Fruit fly (Drosophila melanogaster) whole organism, embryonic: ENCODE results near the gene Sec8.

Experiments
- ATbp ChIP-seq: fragments of 200-800 bp; sonication (Bioruptor generic); optimal IDR thresholded peaks from 2 replicates; lab custom pipeline; 2017; ENCODE audit warnings: missing biosample characterization, mild to moderate bottlenecking, missing genetic modification characterization, missing genetic modification reagents
- CG10959 ChIP-seq: fragments of 200-800 bp; sonication (Bioruptor generic); IDR thresholded peaks from 2 replicates; pipeline ENCODE4 v1.3.6; 2022; ENCODE audit warnings: missing biosample characterization, missing genetic modification characterization
- CG11398 ChIP-seq: fragments of 200-800 bp; sonication (Bioruptor generic); optimal IDR thresholded peaks from 2 replicates; lab custom pipeline; 2016; ENCODE audit warnings: missing biosample characterization, missing genetic modification characterization
- CG12744 ChIP-seq: fragments of 200-800 bp; sonication (Bioruptor generic); optimal IDR thresholded peaks from 2 replicates; lab custom pipeline; 2016; ENCODE audit warnings: missing biosample characterization, missing genetic modification characterization
- CG13424 ChIP-seq: fragments of 200-800 bp; sonication (Bioruptor generic); optimal IDR thresholded peaks from 2 replicates; lab custom pipeline; 2019; ENCODE audit warnings: missing biosample characterization, mild to moderate bottlenecking, missing genetic modification characterization, moderate library complexity
- CG15601 ChIP-seq: fragments of 200-800 bp; sonication (Bioruptor generic); optimal IDR thresholded peaks from 3 replicates; lab custom pipeline; 2019; ENCODE audit warnings: missing biosample characterization, mild to moderate bottlenecking, missing genetic modification characterization, moderate library complexity
- CG17359 ChIP-seq: fragments of 200-800 bp; sonication (Bioruptor generic); optimal IDR thresholded peaks from 3 replicates; lab custom pipeline; 2018; ENCODE audit warnings: missing biosample characterization, mild to moderate bottlenecking, missing genetic modification characterization, moderate library complexity
- CG17612 ChIP-seq: fragments of 200-800 bp; sonication (Bioruptor generic); IDR thresholded peaks from 2 replicates; pipeline ENCODE4 v1.3.6; 2022; ENCODE audit warnings: missing biosample characterization, missing genetic modification characterization
- CG30020 ChIP-seq: fragments of 200-800 bp; optimal IDR thresholded peaks from 2 replicates; lab custom pipeline; 2019; ENCODE audit warnings: missing biosample characterization, mild to moderate bottlenecking, missing genetic modification characterization, moderate library complexity
- CG30431 ChIP-seq: fragments of 200-800 bp; sonication (Bioruptor generic); optimal IDR thresholded peaks from 2 replicates; lab custom pipeline; 2017; ENCODE audit warnings: missing biosample characterization, missing genetic modification characterization
- CG32532 ChIP-seq: fragments of 200-800 bp; sonication (Bioruptor generic); IDR thresholded peaks from 2 replicates; pipeline ENCODE4 v1.3.6; 2022; ENCODE audit warnings: missing biosample characterization, missing genetic modification characterization
- CG32772 ChIP-seq: fragments of 200-800 bp; sonication (Bioruptor generic); IDR thresholded peaks from 2 replicates; pipeline ENCODE4 v1.3.6; 2022; ENCODE audit warnings: missing biosample characterization, missing genetic modification characterization
- CG3281 ChIP-seq: fragments of 200-800 bp; sonication (Bioruptor generic); optimal IDR thresholded peaks from 3 replicates; lab custom pipeline; 2017; ENCODE audit warnings: missing biosample characterization, mild to moderate bottlenecking, missing genetic modification characterization
- CG5953 ChIP-seq: fragments of 200-800 bp; sonication (Bioruptor generic); IDR thresholded peaks from 2 replicates; pipeline ENCODE4 v1.3.6; 2022; ENCODE audit warnings: missing biosample characterization, missing genetic modification characterization
- CG6254 ChIP-seq: fragments of 200-800 bp; sonication (Bioruptor generic); optimal IDR thresholded peaks from 3 replicates; lab custom pipeline; 2017; ENCODE audit warnings: mild to moderate bottlenecking, missing biosample characterization, missing genetic modification reagents, missing genetic modification characterization
- CG6272 ChIP-seq: fragments of 200-800 bp; sonication (Bioruptor generic); IDR thresholded peaks from 2 replicates; pipeline ENCODE4 v1.3.6; 2022; ENCODE audit warnings: missing biosample characterization, missing genetic modification characterization
- CG6813 ChIP-seq: fragments of 200-800 bp; sonication (Bioruptor generic); optimal IDR thresholded peaks from 2 replicates; lab custom pipeline; 2017; ENCODE audit warnings: missing biosample characterization, missing genetic modification characterization, mild to moderate bottlenecking, moderate library complexity, missing genetic modification reagents
- CG7963 ChIP-seq: fragments of 200-800 bp; sonication (Bioruptor generic); IDR thresholded peaks from 3 replicates; pipeline ENCODE4 v1.3.6; 2022; ENCODE audit warnings: missing biosample characterization, missing genetic modification characterization; ENCODE audit not compliant: partially characterized antibody
- D ChIP-seq, 2 experiments: fragments of 200-800 bp in 1 of 2; fragments of >200 bp in 1 of 2; sonication (Bioruptor generic) in 1 of 2; optimal IDR thresholded peaks; 2 replicates in 1 of 2; 3 replicates in 1 of 2; lab custom pipeline; 2017; ENCODE audit warnings: mild to moderate bottlenecking in 1 of 2, missing biosample characterization in 1 of 2, missing genetic modification characterization in 1 of 2, missing genetic modification reagents in 1 of 2
- Gsc ChIP-seq: fragments of 200-800 bp; sonication (Bioruptor generic); IDR thresholded peaks from 2 replicates; pipeline ENCODE4 v1.3.6; 2022; ENCODE audit warnings: missing biosample characterization, missing genetic modification characterization
- H15 ChIP-seq: fragments of 200-800 bp; sonication (Bioruptor generic); IDR thresholded peaks from 3 replicates; pipeline ENCODE4 v1.3.6; 2022; ENCODE audit warnings: missing biosample characterization, missing genetic modification characterization
- Kr ChIP-seq: fragments of 200-800 bp; sonication (Bioruptor generic); optimal IDR thresholded peaks from 2 replicates; lab custom pipeline; 2017; ENCODE audit warnings: missing biosample characterization, mild to moderate bottlenecking, missing genetic modification characterization
- MESR4 ChIP-seq: fragments of 200-800 bp; sonication (Bioruptor generic); optimal IDR thresholded peaks from 2 replicates; lab custom pipeline; 2018; ENCODE audit warnings: missing biosample characterization, mild to moderate bottlenecking, missing genetic modification characterization, moderate library complexity
- Med ChIP-seq: fragments of 200-800 bp; sonication (Bioruptor generic); peaks from one replicate; lab custom pipeline; 2016; ENCODE audit warnings: missing biosample characterization, missing genetic modification characterization, mild to moderate bottlenecking, inconsistent platforms, moderate library complexity
- Ptx1 ChIP-seq: fragments of 200-800 bp; sonication (Bioruptor generic); IDR thresholded peaks from 2 replicates; pipeline ENCODE4 v1.3.6; 2022; ENCODE audit warnings: missing biosample characterization, missing genetic modification characterization
- Tbp ChIP-seq: fragments of >200 bp; optimal IDR thresholded peaks from 2 replicates; lab custom pipeline; 2018; ENCODE audit warnings: missing biosample characterization, missing genetic modification characterization
- br ChIP-seq: fragments of >200 bp; optimal IDR thresholded peaks from 2 replicates; lab custom pipeline; 2017
- chn ChIP-seq: fragments of 200-800 bp; sonication (Bioruptor generic); optimal IDR thresholded peaks from 2 replicates; lab custom pipeline; 2016; ENCODE audit warnings: missing biosample characterization, missing genetic modification characterization
- dan ChIP-seq: fragments of 200-800 bp; sonication (Bioruptor generic); IDR thresholded peaks from 2 replicates; pipeline ENCODE4 v1.3.6; 2022; ENCODE audit warnings: missing biosample characterization, missing genetic modification characterization
- dm ChIP-seq: fragments of 200-800 bp; sonication (Bioruptor generic); optimal IDR thresholded peaks from 3 replicates; lab custom pipeline; 2016; ENCODE audit warnings: missing biosample characterization, missing genetic modification characterization
- eve ChIP-seq, 2 experiments: fragments of >200 bp; optimal IDR thresholded peaks; 2 replicates each; lab custom pipeline; 2017; ENCODE audit warnings: missing biosample characterization in 2 of 2, missing genetic modification characterization in 2 of 2
- gem ChIP-seq: fragments of 200-800 bp; sonication (Bioruptor generic); optimal IDR thresholded peaks from 2 replicates; lab custom pipeline; 2019; ENCODE audit warnings: missing biosample characterization, mild to moderate bottlenecking, missing genetic modification characterization, moderate library complexity
- insv ChIP-seq, 2 experiments: fragments of 200-800 bp; sonication (Bioruptor generic); optimal IDR thresholded peaks; 3 replicates each; lab custom pipeline; 2016 to 2018; ENCODE audit warnings: missing biosample characterization in 2 of 2, missing genetic modification characterization in 2 of 2
- lbe ChIP-seq: fragments of 200-800 bp; sonication (Bioruptor generic); optimal IDR thresholded peaks from 2 replicates; lab custom pipeline; 2016; ENCODE audit warnings: missing biosample characterization, mild to moderate bottlenecking, missing genetic modification characterization
- nerfin-1 ChIP-seq: fragments of 200-800 bp; sonication (Bioruptor generic); optimal IDR thresholded peaks from 3 replicates; lab custom pipeline; 2019; ENCODE audit warnings: missing biosample characterization, mild to moderate bottlenecking, missing genetic modification characterization, moderate library complexity
- nom ChIP-seq: fragments of 200-800 bp; sonication (Bioruptor generic); optimal IDR thresholded peaks from 2 replicates; lab custom pipeline; 2017; ENCODE audit warnings: missing biosample characterization, missing genetic modification characterization, mild to moderate bottlenecking, moderate library complexity, missing genetic modification reagents
- phol ChIP-seq: fragments of 200-800 bp; sonication (Bioruptor generic); optimal IDR thresholded peaks from 3 replicates; lab custom pipeline; 2018; ENCODE audit warnings: missing biosample characterization, mild to moderate bottlenecking, missing genetic modification characterization, moderate library complexity
- salm ChIP-seq: fragments of 200-800 bp; sonication (Bioruptor generic); optimal IDR thresholded peaks from 2 replicates; lab custom pipeline; 2018; ENCODE audit warnings: missing biosample characterization, mild to moderate bottlenecking, missing genetic modification characterization
- sd ChIP-seq: fragments of 200-800 bp; sonication (Bioruptor generic); optimal IDR thresholded peaks from 3 replicates; lab custom pipeline; 2018; ENCODE audit warnings: missing biosample characterization, mild to moderate bottlenecking, missing genetic modification characterization, moderate library complexity
- sim ChIP-seq: fragments of 200-800 bp; sonication (Bioruptor generic); IDR thresholded peaks from 2 replicates; pipeline ENCODE4 v1.3.6; 2022; ENCODE audit warnings: missing biosample characterization, missing genetic modification characterization
- sna ChIP-seq: fragments of 200-800 bp; sonication (Bioruptor generic); IDR thresholded peaks from 2 replicates; pipeline ENCODE4 v1.3.6; 2022; ENCODE audit warnings: missing biosample characterization, missing genetic modification characterization; ENCODE audit not compliant: partially characterized antibody
- ttk ChIP-seq: fragments of 200-800 bp; sonication (Bioruptor generic); IDR thresholded peaks from 2 replicates; pipeline ENCODE4 v2.1.2; 2022; ENCODE audit warnings: missing biosample characterization, missing genetic modification characterization
- twi ChIP-seq: fragments of 200-800 bp; optimal IDR thresholded peaks from 2 replicates; lab custom pipeline; 2019; ENCODE audit warnings: missing biosample characterization, mild to moderate bottlenecking, missing genetic modification characterization, moderate library complexity
- z ChIP-seq: fragments of 200-800 bp; sonication (Bioruptor generic); IDR thresholded peaks from 3 replicates; pipeline ENCODE4 v1.3.6; 2022; ENCODE audit warnings: missing biosample characterization, missing genetic modification characterization

The Sec8 gene

dm6 chr3R:5742278-5743196 is 16.3 kb downstream of the Sec8 start, which contains the start of the genes Sym and Madm (continued):
- no peak for TF ChIP-seq salm (tag; lab: Kevin White, UChicago)
- TF ChIP-seq Ptx1 (GFP tag; lab: Robert Waterston, UW): peak; percentile 40
- TF ChIP-seq CG6813 (GFP tag; lab: Kevin White, UChicago): no peak
- TF ChIP-seq, all 482 proteins: peak for 202

DNA sequence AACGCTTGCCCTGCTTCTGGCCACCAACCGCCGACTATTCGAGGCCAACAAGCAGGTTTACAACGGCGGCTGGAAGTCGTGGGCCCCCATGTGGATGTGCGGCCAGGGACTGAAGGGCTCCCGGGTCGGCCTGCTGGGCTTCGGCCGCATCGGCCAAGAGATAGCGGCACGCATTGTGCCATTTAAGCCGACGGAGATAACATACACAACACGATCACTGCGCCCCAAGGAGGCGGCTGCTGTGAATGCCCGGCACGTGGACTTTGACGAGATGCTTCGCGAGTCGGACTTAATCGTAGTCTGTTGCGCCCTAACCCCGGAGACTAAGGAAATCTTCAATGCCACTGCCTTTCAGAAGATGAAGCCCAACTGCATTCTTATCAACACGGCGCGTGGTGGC is 21.5 kb downstream of the Sec8 start:
- TF ChIP-seq Med (GFP tag; lab: Kevin White, UChicago) (peak; percentile 62), nom (GFP tag; lab: Kevin White, UChicago) (peak; percentile 26), sna (no peak), H15 (GFP tag; lab: Robert Waterston, UW) (0 out of 3 replicates have a peak, but pooled peaks have one; percentile 31), CG7963 (0 out of 3 replicates have a peak, but pooled peaks have one; percentile 36)
- TF ChIP-seq, all 482 proteins: peak for 4

dm6 chr3R:5736305-5736869 is 22.4 kb downstream of the Sec8 start, which contains the start of the genes CG2100 and CG1236:
Gene CG2100 (minus strand): TSS chr3R:5736355.
Gene CG1236 (plus strand): TSS chr3R:5736748.
- TF ChIP-seq Gsc (GFP tag; lab: Robert Waterston, UW) (no peak), CG13424 (tag; lab: Kevin White, UChicago) (peak; percentile 88), Tbp (no peak), dan (no peak), CG10959 (GFP tag; lab: Robert Waterston, UW) (peak; percentile 68), CG12744 (peak; percentile 20), br (lab: Kevin White, UChicago) (no peak), z (GFP tag; lab: Robert Waterston, UW) (no peak), nerfin-1 (tag; lab: Kevin White, UChicago) (peak; percentile 79), Kr (GFP tag; lab: Kevin White, UChicago) (no peak), CG32772 (GFP tag; lab: Robert Waterston, UW) (peak; percentile 46; the same call in 1 of the 2 replicates), CG17359 (tag; lab: Kevin White, UChicago) (peak; percentile 84), CG6272 (GFP tag; lab: Robert Waterston, UW) (peak; percentile 66), CG17612 (GFP tag; lab: Robert Waterston, UW) (no peak; the same call in 1 of the 2 replicates), CG30431 (GFP tag; lab: Kevin White, UChicago) (peak; percentile 82), chn (GFP tag; lab: Kevin White, UChicago) (peak; percentile 50), CG3281 (peak; percentile 87), dm (GFP tag; lab: Kevin White, UChicago) (no peak), MESR4 (GFP tag; lab: Kevin White, UChicago) (peak; percentile 59), phol (tag; lab: Kevin White, UChicago) (peak; percentile 91), CG30020 (peak; percentile 70), D (optimal IDR thresholded peaks at IDR 0.05; lab: Kevin White, UChicago) (no peak), D (GFP tag; optimal IDR thresholded peaks at IDR 0.05; lab: Kevin White, UChicago) (peak; percentile 82), ATbp (GFP tag; lab: Kevin White, UChicago) (peak; percentile 82), CG5953 (GFP tag; lab: Robert Waterston, UW) (peak; percentile 62), insv (GFP tag; optimal IDR thresholded peaks at IDR 0.05; lab: Kevin White, UChicago) (peak in 1 of 2 experiments; percentile 6), CG32532 (GFP tag; lab: Robert Waterston, UW) (peak; percentile 68; the same call in 1 of the 2 replicates), sd (tag; lab: Kevin White, UChicago) (peak; percentile 65), sim (GFP tag; lab: Robert Waterston, UW) (0 out of 2 replicates have a peak, but pooled peaks have one; percentile 15), CG6254 (GFP tag; lab: Kevin White, UChicago) (peak; percentile 77), CG15601 (peak; percentile 88), eve (GFP tag; optimal IDR thresholded peaks at IDR 0.05; lab: Kevin White, UChicago) (no peak), CG11398 (peak; percentile 16), twi (peak; percentile 78), lbe (peak; percentile 53), gem (tag; lab: Kevin White, UChicago) (peak; percentile 95), ttk (GFP tag; lab: Robert Waterston, UW) (peak; percentile 77)
